Fruit fly (Drosophila melanogaster): ENCODE results near the gene pelo.

Gene pelo

DNA sequence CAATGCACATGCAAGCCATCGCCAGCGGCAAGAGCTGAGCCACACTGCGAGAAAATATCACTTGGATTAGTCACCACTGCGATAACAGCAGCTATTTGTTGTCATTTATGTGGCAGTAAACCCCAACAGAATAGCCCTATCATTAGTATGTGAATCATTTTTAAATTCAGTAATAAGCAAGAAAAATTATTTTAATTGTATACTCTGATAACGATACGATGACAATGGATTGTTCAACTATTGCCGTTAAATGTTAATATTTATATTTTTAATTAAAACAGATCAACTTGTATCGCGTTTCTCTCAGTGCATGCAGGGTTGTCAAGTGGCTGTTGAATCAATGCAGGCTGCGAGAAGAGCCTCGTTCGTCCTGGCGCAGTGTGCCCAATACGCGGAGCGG, 37.2 kb downstream of the pelo start (continued):
- TF ChIP-seq CG7556 (GFP tag; optimal IDR thresholded peaks at IDR 0.05), result peak; percentile 14
- no peak for TF ChIP-seq CG16779 (GFP tag; IDR thresholded peaks at IDR 0.05)
- TF ChIP-seq CG10267 (tag; optimal IDR thresholded peaks at IDR 0.05), result no peak
- TF ChIP-seq CG15011 (GFP tag; optimal IDR thresholded peaks at IDR 0.05), result no peak
- TF ChIP-seq kay (GFP tag; optimal IDR thresholded peaks at IDR 0.05), result no peak
- TF ChIP-seq ase (GFP tag; IDR thresholded peaks at IDR 0.05), result no peak
- TF ChIP-seq CG6689 (GFP tag; IDR thresholded peaks at IDR 0.05), result no peak; the same call in 1 of the 2 replicates
- no peak for TF ChIP-seq CG12299 (tag; optimal IDR thresholded peaks at IDR 0.05)
- TF ChIP-seq Drgx (GFP tag; IDR thresholded peaks at IDR 0.05), result no peak
- no peak for TF ChIP-seq p53 (GFP tag; optimal IDR thresholded peaks at IDR 0.05)
- TF ChIP-seq Ptx1 (GFP tag; IDR thresholded peaks at IDR 0.05), result no peak; the same call in 1 of the 2 replicates
- TF ChIP-seq CG1529 (GFP tag; optimal IDR thresholded peaks at IDR 0.05), result no peak
- TF ChIP-seq CG10565 (GFP tag; optimal IDR thresholded peaks at IDR 0.05), result no peak
- TF ChIP-seq CG2678 (tag; optimal IDR thresholded peaks at IDR 0.05), result peak; percentile 37
- no peak for TF ChIP-seq CG8281 (tag; optimal IDR thresholded peaks at IDR 0.05)
- no peak for TF ChIP-seq stwl (tag; optimal IDR thresholded peaks at IDR 0.05)
- TF ChIP-seq pzg (GFP tag; optimal IDR thresholded peaks at IDR 0.05), result no peak
- TF ChIP-seq CG11560 (tag; IDR thresholded peaks at IDR 0.05), result no peak
- no peak for TF ChIP-seq gfzf (GFP tag; optimal IDR thresholded peaks at IDR 0.05)
- TF ChIP-seq CG8388 (GFP tag; optimal IDR thresholded peaks at IDR 0.05), result no peak
- no peak for TF ChIP-seq caup (GFP tag; optimal IDR thresholded peaks at IDR 0.05; ENCODE audit: severe bottlenecking)
- TF ChIP-seq dmrt99B (tag; optimal IDR thresholded peaks at IDR 0.05), result peak; percentile 45
- no peak for TF ChIP-seq CG4404 (GFP tag; IDR thresholded peaks at IDR 0.05)
- no peak for TF ChIP-seq CG9876 (GFP tag; optimal IDR thresholded peaks at IDR 0.05)
- TF ChIP-seq MESR4 (GFP tag; optimal IDR thresholded peaks at IDR 0.05), result no peak
- no peak for TF ChIP-seq z (GFP tag; IDR thresholded peaks at IDR 0.05)
- TF ChIP-seq sob (GFP tag; IDR thresholded peaks at IDR 0.05), result no peak
- no peak for TF ChIP-seq ERR (GFP tag; optimal IDR thresholded peaks at IDR 0.05)
- TF ChIP-seq CG6654 (GFP tag; optimal IDR thresholded peaks at IDR 0.05), result no peak
- no peak for TF ChIP-seq crol (GFP tag; IDR thresholded peaks at IDR 0.05)
- no peak for TF ChIP-seq CG8089 (GFP tag; optimal IDR thresholded peaks at IDR 0.05)
- TF ChIP-seq Meics (GFP tag; optimal IDR thresholded peaks at IDR 0.05), result peak; percentile 17
- peak; percentile 11 for TF ChIP-seq CG4820 (GFP tag; optimal IDR thresholded peaks at IDR 0.05)

DNA sequence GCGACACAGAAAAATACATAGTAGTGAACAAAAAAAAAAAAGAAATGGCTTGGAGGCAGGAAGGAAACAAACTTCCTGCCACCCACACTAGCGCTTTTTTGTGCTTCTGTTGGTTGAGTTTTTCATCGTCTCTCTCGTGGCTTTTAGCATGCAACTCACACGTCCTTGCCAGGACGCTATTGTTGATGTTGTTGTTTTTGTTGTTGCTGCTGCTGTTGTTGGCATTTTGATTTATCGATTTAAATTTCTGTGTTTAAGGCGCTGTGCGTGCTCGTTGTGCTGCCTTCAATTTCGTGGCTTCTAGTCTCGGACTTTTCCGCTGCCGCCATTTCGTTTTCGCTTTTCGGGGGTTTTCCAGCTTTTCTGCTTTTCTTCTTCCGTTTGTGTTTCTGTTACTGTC, 39.1 kb downstream of the pelo start:
- TF ChIP-seq onecut (GFP tag; IDR thresholded peaks at IDR 0.05), result peak; percentile 67
- TF ChIP-seq grau (tag; optimal IDR thresholded peaks at IDR 0.05), result no peak

DNA sequence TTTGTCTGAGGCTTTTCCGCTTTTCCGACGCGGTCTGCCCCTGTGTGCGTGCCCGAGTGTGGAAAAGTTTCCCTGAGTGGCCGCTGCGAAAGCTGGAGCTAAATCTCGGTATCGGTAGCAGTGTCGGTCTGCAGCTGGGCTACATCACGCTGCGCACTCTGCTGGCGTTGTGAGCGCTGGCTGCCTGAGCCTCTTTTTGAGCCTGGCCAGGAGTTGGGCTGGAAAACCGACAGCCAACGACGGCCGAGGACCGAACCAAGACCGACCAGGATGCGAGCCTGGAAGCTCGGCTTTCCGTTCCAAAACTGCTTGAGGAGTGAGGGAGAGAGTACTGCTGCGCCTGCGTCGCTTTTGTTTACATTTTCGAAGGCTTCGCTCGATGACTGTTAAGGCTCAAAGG, 43.2 kb downstream of the pelo start:
- TF ChIP-seq E2f2 (GFP tag; IDR thresholded peaks at IDR 0.05) (no peak), CG9797 (GFP tag; optimal IDR thresholded peaks at IDR 0.05) (no peak), CG8290 (GFP tag; optimal IDR thresholded peaks at IDR 0.05) (no peak), CG8290 (tag; optimal IDR thresholded peaks at IDR 0.05) (peak in 1 of 2 experiments; percentile 27), CG17359 (tag; optimal IDR thresholded peaks at IDR 0.05) (no peak), CG14014 (GFP tag; IDR thresholded peaks at IDR 0.05) (no peak), CG15479 (GFP tag; optimal IDR thresholded peaks at IDR 0.05) (no peak), Trl (optimal IDR thresholded peaks at IDR 0.05) (no peak), Trl (GFP tag; optimal IDR thresholded peaks at IDR 0.05) (no peak), insv (GFP tag; optimal IDR thresholded peaks at IDR 0.05) (no peak), CG16779 (GFP tag; IDR thresholded peaks at IDR 0.05) (0 out of 2 replicates have a peak, but pooled peaks have one; percentile 24), Ets65A (GFP tag) (peak; percentile 75), CG15601 (tag; optimal IDR thresholded peaks at IDR 0.05) (no peak), knrl (GFP tag; IDR thresholded peaks at IDR 0.05; ENCODE audit: partially characterized antibody) (0 out of 3 replicates have a peak, but pooled peaks have one; percentile 7), CG13894 (tag; optimal IDR thresholded peaks at IDR 0.05) (peak; percentile 39), pho (GFP tag; optimal IDR thresholded peaks at IDR 0.05) (no peak), CG8478 (optimal IDR thresholded peaks at IDR 0.05) (no peak), CG17385 (GFP tag; optimal IDR thresholded peaks at IDR 0.05) (no peak), abd-A (tag; optimal IDR thresholded peaks at IDR 0.05) (peak; percentile 64)
